Worm (Caenorhabditis elegans) whole organism, young adult: ENCODE measurements around the gene C27H5.6.

Experiments
- B0019.2 ChIP-seq: fragments of 200-800 bp; sonication (Bioruptor generic); conservative IDR thresholded peaks from 2 replicates; pipeline ENCODE4 v1.3.6; 2022; ENCODE audit warnings: missing genetic modification reagents, missing genetic modification characterization, missing compliant biosample characterization
- B0035.1 ChIP-seq: sonication (generic microtip); optimal IDR thresholded peaks from 2 replicates; lab custom pipeline; 2016; ENCODE audit warnings: missing genetic modification characterization, mild to moderate bottlenecking, missing compliant biosample characterization, missing genotype, missing genetic modification reagents
- B0336.3 ChIP-seq: fragments of 200-800 bp; sonication (Bioruptor generic); IDR thresholded peaks from 2 replicates; pipeline ENCODE4 v1.3.6; 2022; ENCODE audit warnings: missing genetic modification characterization, missing compliant biosample characterization
- F23B12.7 ChIP-seq: sonication (generic microtip); optimal IDR thresholded peaks from 2 replicates; lab custom pipeline; 2017; ENCODE audit warnings: missing genetic modification characterization, mild to moderate bottlenecking, missing compliant biosample characterization, antibody characterized with exemption, moderate library complexity; ENCODE audit not compliant: insufficient read depth
- F33H1.4 ChIP-seq: fragments of 200-800 bp; sonication (Bioruptor generic); IDR thresholded peaks from 2 replicates; pipeline ENCODE4 v1.3.6; 2022; ENCODE audit warnings: missing genetic modification reagents, missing genetic modification characterization, missing compliant biosample characterization
- F39B2.1 ChIP-seq: fragments of 200-800 bp; sonication (Bioruptor generic); IDR thresholded peaks from 2 replicates; pipeline ENCODE4 v1.3.6; 2022; ENCODE audit warnings: missing genetic modification reagents, missing genetic modification characterization, missing compliant biosample characterization
- F55B11.4 ChIP-seq: sonication (generic microtip); optimal IDR thresholded peaks from 2 replicates; lab custom pipeline; 2016; ENCODE audit warnings: missing compliant biosample characterization, missing genetic modification characterization, borderline replicate concordance; ENCODE audit not compliant: insufficient read depth
- F57A8.1 ChIP-seq: fragments of 200-800 bp; sonication (Bioruptor generic); optimal IDR thresholded peaks from 2 replicates; lab custom pipeline; 2018; ENCODE audit warnings: mild to moderate bottlenecking, missing genetic modification characterization, moderate library complexity, missing compliant biosample characterization
- K11D2.4 ChIP-seq: fragments of 200-800 bp; sonication (Bioruptor generic); IDR thresholded peaks from 2 replicates; pipeline ENCODE4 v1.3.6; 2022; ENCODE audit warnings: missing genetic modification reagents, missing genetic modification characterization, missing compliant biosample characterization
- T07F8.4 ChIP-seq: sonication (generic microtip); optimal IDR thresholded peaks from 2 replicates; lab custom pipeline; 2016; ENCODE audit warnings: mild to moderate bottlenecking, missing genetic modification characterization, moderate library complexity, missing compliant biosample characterization
- T26A5.8 ChIP-seq: sonication (generic microtip); optimal IDR thresholded peaks from 2 replicates; lab custom pipeline; 2016; ENCODE audit warnings: missing genetic modification characterization, missing compliant biosample characterization
- Y53F4B.3 ChIP-seq: fragments of 200-800 bp; sonication (Bioruptor generic); IDR thresholded peaks from 2 replicates; pipeline ENCODE4 v1.3.6; 2022; ENCODE audit warnings: missing genetic modification reagents, missing genetic modification characterization, missing compliant biosample characterization
- Y53G8AR.9 ChIP-seq: fragments of 200-800 bp; sonication (Bioruptor generic); conservative IDR thresholded peaks from 2 replicates; pipeline ENCODE4 v1.3.6; 2022; ENCODE audit warnings: missing genetic modification reagents, missing genetic modification characterization, missing compliant biosample characterization
- Y79H2A.3 ChIP-seq: fragments of 200-800 bp; sonication (Bioruptor generic); conservative IDR thresholded peaks from 2 replicates; pipeline ENCODE4 v1.3.6; 2022; ENCODE audit warnings: missing genetic modification reagents, missing genetic modification characterization, missing compliant biosample characterization
- ama-1 ChIP-seq, 3 experiments: fragments of 150-350 bp in 1 of 3; sonication (generic microtip) in 2 of 3; optimal IDR thresholded peaks; 2 replicates each; lab custom pipeline; 2014 to 2018; ENCODE audit warnings: missing biosample characterization in 2 of 3, missing genetic modification characterization in 2 of 3, missing genetic modification reagents in 2 of 3
- aptf-3 ChIP-seq: fragments of 200-800 bp; sonication (Bioruptor generic); IDR thresholded peaks from 2 replicates; pipeline ENCODE4 v1.3.6; 2022; ENCODE audit warnings: missing genetic modification characterization, missing compliant biosample characterization
- cebp-2 ChIP-seq: fragments of 200-800 bp; sonication (Bioruptor generic); IDR thresholded peaks from 2 replicates; pipeline ENCODE4 v1.3.6; 2022; ENCODE audit warnings: missing genetic modification characterization, missing compliant biosample characterization
- ceh-27 ChIP-seq: fragments of 200-800 bp; sonication (Bioruptor generic); optimal IDR thresholded peaks from 2 replicates; lab custom pipeline; 2018; ENCODE audit warnings: mild to moderate bottlenecking, missing genetic modification characterization, moderate library complexity, missing compliant biosample characterization
- ceh-40 ChIP-seq: fragments of 200-800 bp; sonication (Bioruptor generic); IDR thresholded peaks from 2 replicates; pipeline ENCODE4 v1.3.6; 2022; ENCODE audit warnings: missing genetic modification characterization, missing compliant biosample characterization
- ceh-58 ChIP-seq: fragments of 200-800 bp; sonication (Bioruptor generic); IDR thresholded peaks from 2 replicates; pipeline ENCODE4 v1.3.6; 2022; ENCODE audit warnings: missing genetic modification characterization, missing compliant biosample characterization
- die-1 ChIP-seq: sonication (generic microtip); optimal IDR thresholded peaks from 2 replicates; lab custom pipeline; 2016; ENCODE audit warnings: missing genotype, mild to moderate bottlenecking, missing genetic modification characterization, missing compliant biosample characterization
- dpff-1 ChIP-seq: sonication (generic microtip); optimal IDR thresholded peaks from 2 replicates; lab custom pipeline; 2017; ENCODE audit warnings: mild to moderate bottlenecking, missing genetic modification characterization, missing compliant biosample characterization
- dpl-1 ChIP-seq: fragments of 150-350 bp; optimal IDR thresholded peaks from 2 replicates; lab custom pipeline; 2014; ENCODE audit warnings: missing biosample characterization, missing genetic modification reagents, missing genetic modification characterization
- egl-18 ChIP-seq: fragments of 200-800 bp; sonication (Bioruptor generic); IDR thresholded peaks from 2 replicates; pipeline ENCODE4 v1.3.6; 2022; ENCODE audit warnings: missing genetic modification reagents, missing genetic modification characterization, missing compliant biosample characterization
- lin-35 ChIP-seq, 3 experiments: fragments of 150-350 bp in 2 of 3; sonication (generic microtip) in 1 of 3; optimal IDR thresholded peaks; 2 replicates each; lab custom pipeline; 2014 to 2018; ENCODE audit warnings: missing biosample characterization in 3 of 3, missing genetic modification characterization in 3 of 3, missing genetic modification reagents in 3 of 3
- lir-1 ChIP-seq: fragments of 200-800 bp; sonication (Bioruptor generic); conservative IDR thresholded peaks from 2 replicates; pipeline ENCODE4 v1.3.6; 2022; ENCODE audit warnings: missing genetic modification reagents, missing genetic modification characterization, missing compliant biosample characterization
- madf-8 ChIP-seq: fragments of 200-800 bp; sonication (Bioruptor generic); conservative IDR thresholded peaks from 2 replicates; pipeline ENCODE4 v1.3.6; 2022; ENCODE audit warnings: missing genetic modification reagents, missing genetic modification characterization, missing compliant biosample characterization
- mcd-1 ChIP-seq: fragments of 200-800 bp; sonication (Bioruptor generic); IDR thresholded peaks from 2 replicates; pipeline ENCODE4 v1.3.6; 2022; ENCODE audit warnings: missing genetic modification reagents, missing genetic modification characterization, missing compliant biosample characterization
- nhr-90 ChIP-seq: sonication (generic microtip); optimal IDR thresholded peaks from 2 replicates; lab custom pipeline; 2016; ENCODE audit warnings: missing genotype, mild to moderate bottlenecking, missing genetic modification characterization, missing compliant biosample characterization
- pbrm-1 ChIP-seq: fragments of 200-800 bp; sonication (Bioruptor generic); IDR thresholded peaks from 2 replicates; pipeline ENCODE4 v1.3.6; 2022; ENCODE audit warnings: missing genetic modification reagents, missing genetic modification characterization, missing compliant biosample characterization
- rec-8 ChIP-seq, 2 experiments: sonication (generic microtip); optimal IDR thresholded peaks; 2 replicates each; lab custom pipeline; 2016; ENCODE audit warnings: mild to moderate bottlenecking in 2 of 2, missing genetic modification characterization in 2 of 2, missing genetic modification reagents in 2 of 2, missing genotype in 2 of 2, missing biosample characterization in 1 of 2, missing compliant biosample characterization in 1 of 2, moderate library complexity in 1 of 2
- sea-2 ChIP-seq: fragments of 200-800 bp; sonication (Bioruptor generic); IDR thresholded peaks from 2 replicates; pipeline ENCODE4 v1.3.6; 2022; ENCODE audit warnings: missing genetic modification characterization, missing compliant biosample characterization
- snpc-1.3 ChIP-seq: sonication (generic microtip); optimal IDR thresholded peaks from 2 replicates; lab custom pipeline; 2017; ENCODE audit warnings: missing genetic modification characterization, mild to moderate bottlenecking, missing compliant biosample characterization, antibody characterized with exemption, moderate library complexity, missing genotype, missing genetic modification reagents; ENCODE audit not compliant: insufficient read depth
- snpc-4 ChIP-seq, 5 experiments: fragments of 150-350 bp in 1 of 5; sonication (generic microtip) in 4 of 5; optimal IDR thresholded peaks; 2 replicates each; lab custom pipeline; 2014 to 2018; ENCODE audit warnings: missing genetic modification characterization in 5 of 5, missing biosample characterization in 3 of 5, antibody characterized with exemption in 2 of 5, mild to moderate bottlenecking in 2 of 5, missing compliant biosample characterization in 2 of 5, missing genotype in 2 of 5, moderate library complexity in 2 of 5, missing genetic modification reagents in 1 of 5
- sptf-2 ChIP-seq: fragments of 200-800 bp; sonication (Bioruptor generic); optimal IDR thresholded peaks from 2 replicates; lab custom pipeline; 2018; ENCODE audit warnings: mild to moderate bottlenecking, missing genetic modification characterization, missing compliant biosample characterization
- unc-130 ChIP-seq: sonication (generic microtip); optimal IDR thresholded peaks from 2 replicates; lab custom pipeline; 2016; ENCODE audit warnings: missing genetic modification reagents, missing genetic modification characterization, missing compliant biosample characterization
- unc-62 ChIP-seq: fragments of 150-350 bp; optimal IDR thresholded peaks from 2 replicates; lab custom pipeline; 2014; ENCODE audit warnings: missing biosample characterization, missing genetic modification reagents, missing genetic modification characterization
- ztf-18 ChIP-seq: sonication (generic microtip); optimal IDR thresholded peaks from 2 replicates; lab custom pipeline; 2016; ENCODE audit warnings: missing genotype, mild to moderate bottlenecking, missing genetic modification characterization, missing compliant biosample characterization

The C27H5.6 gene

ce11 chrII:7200051-7200599, 13.1 kb upstream of the C27H5.6 start, which contains the start of gene pcrg-1 (continued):
- TF ChIP-seq aptf-3 (GFP tag; lab: Robert Waterston, UW) (0 out of 2 replicates have a peak, but pooled peaks have one; percentile 73), unc-62 (GFP tag; lab: Kevin White, UChicago) (no peak), ceh-40 (GFP tag; lab: Robert Waterston, UW) (peak; percentile 86), T26A5.8 (tag; lab: Kevin White, UChicago) (peak; percentile 74), snpc-1.3 (tag; lab: Kevin White, UChicago) (peak; percentile 79), dpff-1 (tag; lab: Kevin White, UChicago) (peak; percentile 89), dpl-1 (no peak), sptf-2 (GFP tag; lab: Kevin White, UChicago) (peak; percentile 82), unc-130 (GFP tag; lab: Kevin White, UChicago) (no peak), F55B11.4 (tag; lab: Kevin White, UChicago) (no peak), sea-2 (peak; percentile 72; the same call in 1 of the 2 replicates), cebp-2 (GFP tag; lab: Robert Waterston, UW) (0 out of 2 replicates have a peak, but pooled peaks have one; percentile 30), B0035.1 (tag; lab: Kevin White, UChicago) (peak; percentile 16), B0336.3 (peak; percentile 89), Y79H2A.3 (GFP tag; lab: Robert Waterston, UW) (no peak), snpc-4 (GFP tag; optimal IDR thresholded peaks at IDR 0.05; lab: Kevin White, UChicago) (peak; percentile 96), snpc-4 (tag; optimal IDR thresholded peaks at IDR 0.05; lab: Kevin White, UChicago) (peak; percentile 97 to 99 (median 98)), F57A8.1 (GFP tag; lab: Kevin White, UChicago) (peak; percentile 55), madf-8 (GFP tag; lab: Robert Waterston, UW) (peak; percentile 53), lin-35 (GFP tag; optimal IDR thresholded peaks at IDR 0.05; lab: Kevin White, UChicago) (peak in 1 of 3 experiments; percentile 59), Y53F4B.3 (GFP tag; lab: Robert Waterston, UW) (peak; percentile 28; the same call in 1 of the 2 replicates), egl-18 (GFP tag; lab: Robert Waterston, UW) (peak; percentile 64; the same call in 1 of the 2 replicates), F33H1.4 (GFP tag; lab: Robert Waterston, UW) (peak; percentile 48; the same call in 1 of the 2 replicates), F23B12.7 (tag; lab: Kevin White, UChicago) (peak; percentile 26), nhr-90 (tag; lab: Kevin White, UChicago) (peak; percentile 90), ztf-18 (tag; lab: Kevin White, UChicago) (peak; percentile 84), rec-8 (tag; optimal IDR thresholded peaks at IDR 0.05; lab: Kevin White, UChicago) (peak in 1 of 2 experiments; percentile 15), die-1 (tag; lab: Kevin White, UChicago) (peak; percentile 91), B0019.2 (GFP tag; lab: Robert Waterston, UW) (no peak), T07F8.4 (tag; lab: Kevin White, UChicago) (peak; percentile 80), pbrm-1 (GFP tag; lab: Robert Waterston, UW) (no peak; the same call in 1 of the 2 replicates), ama-1 (optimal IDR thresholded peaks at IDR 0.05; lab: Kevin White, UChicago) (no peak), ama-1 (GFP tag; optimal IDR thresholded peaks at IDR 0.05; lab: Kevin White, UChicago) (peak; percentile 43 to 86), ceh-27 (GFP tag; lab: Kevin White, UChicago) (peak; percentile 89), Y53G8AR.9 (GFP tag; lab: Robert Waterston, UW) (peak; percentile 80), lir-1 (GFP tag; lab: Robert Waterston, UW) (0 out of 2 replicates have a peak, but pooled peaks have one; percentile 40), mcd-1 (peak; percentile 79; the same call in 1 of the 2 replicates), K11D2.4 (GFP tag; lab: Robert Waterston, UW) (peak; percentile 63; the same call in 1 of the 2 replicates), ceh-58 (GFP tag; lab: Robert Waterston, UW) (0 out of 2 replicates have a peak, but pooled peaks have one; percentile 7), F39B2.1 (GFP tag; lab: Robert Waterston, UW) (0 out of 2 replicates have a peak, but pooled peaks have one; percentile 11)
